Fruit fly (Drosophila melanogaster) whole organism: Measurements from ENCODE around the gene salr.

ENCODE experiments used
- CG8478 ChIP-seq: fragments of >200 bp; optimal IDR thresholded peaks from 2 replicates; lab custom pipeline; 2018; ENCODE audit warnings: inconsistent platforms
- Dll ChIP-seq: fragments of >200 bp; optimal IDR thresholded peaks from 2 replicates; lab custom pipeline; 2017
- EcR ChIP-seq, 2 experiments: fragments of >200 bp; optimal IDR thresholded peaks; 2 replicates each; lab custom pipeline; 2017; ENCODE audit warnings: missing biosample characterization in 2 of 2, missing genetic modification characterization in 2 of 2, missing genetic modification reagents in 2 of 2
- pan ChIP-seq: fragments of >200 bp; optimal IDR thresholded peaks from 2 replicates; lab custom pipeline; 2017
- psq ChIP-seq: fragments of >200 bp; optimal IDR thresholded peaks from 2 replicates; lab custom pipeline; 2017
- usp ChIP-seq: fragments of >200 bp; optimal IDR thresholded peaks from 2 replicates; lab custom pipeline; 2017; ENCODE audit warnings: missing biosample characterization, missing genetic modification characterization, mixed read lengths

salr gene

DNA sequence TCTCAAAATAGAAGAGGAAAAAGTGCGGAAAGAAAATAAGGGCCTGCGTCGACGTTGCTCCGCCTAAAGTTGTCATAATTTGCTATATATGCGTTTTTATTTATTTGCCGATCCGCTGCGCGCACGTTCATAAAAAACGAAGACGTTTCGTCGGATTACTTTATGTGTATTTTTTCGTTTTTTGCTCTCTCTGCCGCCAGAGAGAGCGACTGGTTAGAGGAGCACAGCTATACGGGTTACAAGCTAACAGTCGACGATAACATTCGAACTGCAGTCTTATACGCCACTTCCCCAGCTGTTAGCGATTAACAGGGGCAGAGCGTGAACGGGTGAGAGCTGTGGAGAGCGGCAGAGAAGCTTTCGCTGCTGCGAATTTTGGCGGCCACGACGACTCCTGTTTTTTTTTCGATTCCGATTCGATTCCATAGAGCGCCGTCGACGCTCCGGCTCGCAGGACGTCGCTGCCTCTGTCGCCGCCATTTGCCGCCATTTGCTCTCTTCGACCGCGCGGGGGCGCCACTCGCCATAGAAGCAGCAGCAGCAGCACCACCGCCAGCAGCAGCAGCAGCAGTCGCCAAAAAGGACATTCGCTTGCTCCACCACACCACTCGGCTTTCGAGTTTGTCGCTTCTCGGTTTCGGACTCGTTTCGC, at the start of gene salr:
Gene salr, plus strand, starts transcription at position 426 of the 652 bp plus-strand sequence.
- no peak for TF ChIP-seq CG8478 (lab: Kevin White, UChicago)
- TF ChIP-seq EcR (GFP tag; optimal IDR thresholded peaks at IDR 0.05; lab: Kevin White, UChicago): no peak
- no peak for TF ChIP-seq usp (GFP tag; lab: Kevin White, UChicago)
- no peak for TF ChIP-seq psq (lab: Kevin White, UChicago)
- no peak for TF ChIP-seq Dll (lab: Kevin White, UChicago)
- no peak for TF ChIP-seq pan (lab: Kevin White, UChicago)

DNA sequence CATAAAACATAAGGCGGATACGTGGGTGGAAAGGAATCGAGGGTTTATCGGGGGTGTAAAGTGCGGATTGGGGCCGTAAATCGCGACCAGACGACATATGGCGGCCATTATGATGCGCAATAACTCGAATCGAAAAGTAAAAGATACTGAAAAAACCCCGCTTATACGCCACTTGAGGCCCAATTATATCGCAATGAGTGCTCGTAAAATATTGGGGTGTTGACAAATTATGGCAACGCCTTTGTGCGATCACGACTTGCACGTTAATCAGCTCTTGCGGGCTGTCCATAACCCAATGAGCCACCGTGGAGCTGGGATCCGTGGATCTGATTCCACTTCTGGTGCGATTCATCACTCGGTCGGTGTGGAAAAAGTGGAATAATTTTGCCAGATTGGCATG, 48.9 kb upstream of the salr start:
- no peak for TF ChIP-seq Dll (lab: Kevin White, UChicago)
- TF ChIP-seq usp (GFP tag; lab: Kevin White, UChicago): no peak
- TF ChIP-seq pan (lab: Kevin White, UChicago): no peak
- no peak for TF ChIP-seq EcR (GFP tag; optimal IDR thresholded peaks at IDR 0.05; lab: Kevin White, UChicago)

DNA sequence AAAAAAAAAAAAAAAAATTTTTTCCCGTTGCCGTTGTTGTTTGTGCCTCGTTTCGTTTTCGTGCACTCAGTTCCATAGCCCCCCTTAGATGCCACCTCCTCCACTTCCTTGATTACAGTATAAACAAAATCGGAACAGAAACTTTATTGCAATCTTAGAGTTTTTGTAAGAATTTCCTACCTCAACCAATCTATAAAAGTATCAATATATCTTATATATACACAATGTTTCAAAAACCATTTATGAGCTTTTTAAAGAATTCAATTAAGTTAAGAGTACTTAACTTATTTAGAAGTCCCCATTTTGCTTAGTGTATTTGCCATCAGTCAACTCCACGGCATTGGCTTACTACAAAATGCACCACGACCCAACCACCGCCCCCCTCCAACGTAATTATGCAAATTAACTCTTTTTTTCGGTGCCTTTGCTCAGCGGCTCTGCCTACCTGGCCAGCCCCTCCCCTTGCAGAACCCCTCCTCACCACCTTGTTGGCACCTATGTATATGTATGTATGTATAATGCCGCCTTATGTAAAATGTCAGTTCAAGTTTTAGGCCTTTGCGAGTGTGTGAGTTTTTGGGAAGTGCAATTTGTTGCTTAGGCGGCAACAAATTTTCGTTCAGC, 40.9 kb upstream of the salr start:
- no peak for TF ChIP-seq EcR (GFP tag; optimal IDR thresholded peaks at IDR 0.05; lab: Kevin White, UChicago)
- TF ChIP-seq psq (lab: Kevin White, UChicago): no peak

DNA sequence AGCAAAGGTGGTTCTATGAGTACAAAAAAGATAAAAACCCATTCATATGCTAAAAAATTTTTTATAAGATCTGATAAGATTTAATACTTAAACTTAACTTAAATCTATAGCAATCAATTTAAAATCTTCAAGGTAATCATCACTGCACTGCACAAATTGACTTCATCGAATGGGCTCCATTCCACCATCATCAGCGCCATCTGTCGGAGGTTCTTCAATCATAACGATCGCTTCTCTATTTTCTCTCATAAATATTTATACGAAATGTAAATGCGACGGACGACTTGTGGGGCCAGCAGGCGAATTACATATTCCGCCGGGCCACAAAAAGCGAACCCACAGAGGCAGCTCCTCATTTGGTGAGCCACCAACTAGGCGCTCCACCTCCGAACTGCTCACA, 40.2 kb upstream of the salr start:
- TF ChIP-seq pan (lab: Kevin White, UChicago) (no peak), psq (lab: Kevin White, UChicago) (no peak), EcR (GFP tag; optimal IDR thresholded peaks at IDR 0.05; lab: Kevin White, UChicago) (no peak), Dll (lab: Kevin White, UChicago) (no peak), usp (GFP tag; lab: Kevin White, UChicago) (no peak), CG8478 (lab: Kevin White, UChicago) (no peak)

DNA sequence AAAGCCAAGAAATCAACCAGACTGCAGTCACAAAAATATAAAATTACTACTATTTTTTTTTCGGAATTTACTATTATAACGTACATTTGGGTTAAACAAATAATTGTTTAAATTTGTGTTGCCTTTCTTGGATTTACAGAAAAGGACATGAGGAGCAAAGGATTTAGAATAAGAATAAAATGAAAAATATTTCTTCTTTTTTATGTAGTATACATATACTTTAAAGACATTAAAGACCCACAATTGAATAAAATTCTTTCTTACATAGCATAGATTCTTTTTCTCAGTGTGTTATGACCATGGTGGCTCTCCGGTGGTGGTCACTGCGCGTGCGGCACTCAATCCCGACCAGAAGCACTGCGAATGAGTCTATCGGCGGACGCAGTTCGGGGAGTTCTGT, 39.5 kb upstream of the salr start:
- TF ChIP-seq psq (lab: Kevin White, UChicago): no peak

DNA sequence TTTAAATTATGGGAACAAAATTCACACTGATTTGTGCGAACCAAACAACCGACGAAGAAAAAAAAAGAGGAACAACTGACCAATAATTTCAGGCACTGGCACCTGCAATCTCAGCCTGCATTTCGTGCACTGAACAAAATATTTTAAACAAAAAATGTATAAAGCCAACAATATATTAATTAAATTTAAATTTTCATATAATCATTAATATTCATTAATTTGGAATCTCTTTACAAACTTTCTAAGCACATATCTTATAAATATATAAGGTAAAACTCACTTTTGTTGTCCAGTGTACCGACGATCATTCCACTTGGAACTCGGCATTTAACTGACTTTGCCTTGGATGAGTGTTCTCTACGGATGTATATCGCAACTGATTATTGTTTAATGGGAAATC, 36.6 kb upstream of the salr start:
- TF ChIP-seq Dll (lab: Kevin White, UChicago): no peak
- TF ChIP-seq EcR (GFP tag; optimal IDR thresholded peaks at IDR 0.05; lab: Kevin White, UChicago): no peak
- no peak for TF ChIP-seq CG8478 (lab: Kevin White, UChicago)
- TF ChIP-seq pan (lab: Kevin White, UChicago): no peak
- no peak for TF ChIP-seq usp (GFP tag; lab: Kevin White, UChicago)

DNA sequence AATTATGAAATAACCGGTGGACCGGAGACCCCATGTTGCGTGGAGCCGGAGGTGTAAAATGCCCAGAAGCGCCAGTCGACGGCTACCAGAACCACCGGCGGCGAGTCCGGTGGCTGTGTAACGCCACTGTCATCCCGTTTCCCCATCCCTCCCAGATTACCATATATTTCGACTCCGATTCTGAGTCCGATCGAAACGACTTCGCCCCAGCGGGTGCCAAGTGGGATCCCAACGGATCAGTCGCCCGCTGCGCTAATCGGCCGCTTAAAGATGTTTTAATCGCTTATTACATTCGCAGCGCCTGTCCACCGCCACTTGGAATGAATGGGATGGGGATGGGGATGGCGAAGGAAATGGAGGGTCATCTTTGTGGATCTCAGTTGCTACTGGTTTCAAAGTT, 35.9 kb upstream of the salr start:
- no peak for TF ChIP-seq pan (lab: Kevin White, UChicago)
- no peak for TF ChIP-seq psq (lab: Kevin White, UChicago)
- TF ChIP-seq CG8478 (lab: Kevin White, UChicago): no peak
- TF ChIP-seq EcR (GFP tag; optimal IDR thresholded peaks at IDR 0.05; lab: Kevin White, UChicago): no peak
- TF ChIP-seq usp (GFP tag; lab: Kevin White, UChicago): no peak
- TF ChIP-seq Dll (lab: Kevin White, UChicago): no peak

DNA sequence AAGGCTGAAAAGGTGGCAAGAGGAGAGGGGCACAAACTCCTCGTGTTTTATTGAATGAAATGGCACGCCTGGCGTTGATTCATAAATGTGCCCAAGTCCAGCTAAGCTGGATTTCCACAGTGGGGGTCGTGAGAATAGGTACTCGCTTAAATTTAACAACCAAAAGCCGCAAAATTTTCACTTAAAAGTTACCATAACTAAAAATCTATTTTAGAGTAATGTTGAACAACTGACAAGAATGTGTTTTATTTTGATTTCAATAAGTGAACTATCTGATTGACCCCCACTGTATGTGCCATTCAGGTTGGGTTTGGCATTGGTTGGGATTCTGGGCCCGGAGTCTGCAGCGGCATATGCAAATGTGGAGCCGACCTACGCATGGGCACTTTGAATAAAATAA, 34.8 kb upstream of the salr start:
- no peak for TF ChIP-seq Dll (lab: Kevin White, UChicago)
- no peak for TF ChIP-seq psq (lab: Kevin White, UChicago)
- no peak for TF ChIP-seq pan (lab: Kevin White, UChicago)
- TF ChIP-seq CG8478 (lab: Kevin White, UChicago): no peak
- no peak for TF ChIP-seq EcR (GFP tag; optimal IDR thresholded peaks at IDR 0.05; lab: Kevin White, UChicago)
- TF ChIP-seq usp (GFP tag; lab: Kevin White, UChicago): no peak

DNA sequence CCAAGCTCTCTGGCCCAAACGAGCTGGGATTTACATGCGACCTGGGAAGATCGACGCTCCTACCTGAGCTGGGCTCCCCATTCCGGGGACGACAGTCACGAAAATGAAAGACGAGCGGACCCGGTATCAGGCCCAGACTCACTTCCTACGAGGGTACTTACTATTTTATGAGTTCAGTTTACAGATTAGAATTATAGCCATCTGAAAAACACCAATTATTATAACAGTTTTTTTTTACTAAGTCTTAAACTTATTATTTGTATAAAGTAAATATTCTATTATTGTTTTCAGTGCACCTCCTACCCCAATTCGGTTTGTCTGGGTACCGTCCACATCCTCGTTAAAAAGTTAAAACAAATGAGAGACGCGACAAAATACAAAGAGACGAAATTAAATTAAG, 32.3 kb upstream of the salr start:
- no peak for TF ChIP-seq CG8478 (lab: Kevin White, UChicago)
- no peak for TF ChIP-seq psq (lab: Kevin White, UChicago)

DNA sequence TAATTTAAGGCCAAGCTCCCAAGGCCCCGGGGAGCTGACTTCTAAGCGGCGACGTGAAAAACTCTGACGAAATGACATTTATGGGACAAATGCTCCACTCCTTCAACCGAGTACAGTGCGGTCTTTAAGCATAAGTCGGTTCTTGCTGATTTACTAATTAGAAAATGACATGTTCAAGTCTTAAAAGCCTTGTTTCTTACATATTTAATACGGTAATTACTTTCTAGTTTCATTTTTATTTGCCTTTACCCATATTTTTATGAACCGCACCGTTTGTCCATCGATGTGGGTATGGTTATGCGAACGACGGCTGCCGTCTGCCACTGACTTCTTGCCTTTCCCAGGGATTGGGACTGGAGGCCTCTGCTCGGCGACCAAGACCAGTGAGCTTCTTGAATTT, 30.3 kb upstream of the salr start:
- TF ChIP-seq CG8478 (lab: Kevin White, UChicago) (no peak), Dll (lab: Kevin White, UChicago) (no peak), EcR (GFP tag; optimal IDR thresholded peaks at IDR 0.05; lab: Kevin White, UChicago) (no peak), usp (GFP tag; lab: Kevin White, UChicago) (no peak), psq (lab: Kevin White, UChicago) (no peak), pan (lab: Kevin White, UChicago) (no peak)

DNA sequence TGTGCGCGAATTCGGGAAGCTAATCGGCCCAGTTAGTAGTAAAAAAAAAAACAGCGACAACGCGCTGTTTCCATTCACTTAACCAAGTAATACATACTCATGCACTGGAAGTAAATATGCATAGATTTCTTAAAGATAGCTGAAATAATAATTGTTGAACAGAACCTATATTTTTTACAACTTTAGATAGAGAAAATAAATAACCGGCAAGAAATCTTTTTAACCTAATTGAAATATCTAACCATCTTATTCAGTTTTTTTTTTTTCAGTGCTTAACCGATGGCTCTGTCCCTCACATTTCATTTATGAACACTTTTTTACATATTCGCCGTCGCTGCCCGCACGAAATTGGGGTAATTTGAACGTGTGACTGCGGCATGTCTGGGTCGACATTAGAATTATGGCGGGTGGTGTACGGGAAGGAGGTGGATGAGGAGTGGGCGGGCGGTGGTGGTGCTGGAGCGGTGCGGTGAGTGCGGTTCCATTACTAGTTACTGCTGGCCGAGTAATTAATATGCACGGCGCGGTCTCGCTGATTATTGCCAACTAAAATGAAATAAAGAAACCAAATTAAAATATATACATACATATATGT, 26.9 kb upstream of the salr start:
- TF ChIP-seq Dll (lab: Kevin White, UChicago) (no peak), psq (lab: Kevin White, UChicago) (no peak), EcR (GFP tag; optimal IDR thresholded peaks at IDR 0.05; lab: Kevin White, UChicago) (no peak), usp (GFP tag; lab: Kevin White, UChicago) (no peak), CG8478 (lab: Kevin White, UChicago) (no peak), pan (lab: Kevin White, UChicago) (no peak)

DNA sequence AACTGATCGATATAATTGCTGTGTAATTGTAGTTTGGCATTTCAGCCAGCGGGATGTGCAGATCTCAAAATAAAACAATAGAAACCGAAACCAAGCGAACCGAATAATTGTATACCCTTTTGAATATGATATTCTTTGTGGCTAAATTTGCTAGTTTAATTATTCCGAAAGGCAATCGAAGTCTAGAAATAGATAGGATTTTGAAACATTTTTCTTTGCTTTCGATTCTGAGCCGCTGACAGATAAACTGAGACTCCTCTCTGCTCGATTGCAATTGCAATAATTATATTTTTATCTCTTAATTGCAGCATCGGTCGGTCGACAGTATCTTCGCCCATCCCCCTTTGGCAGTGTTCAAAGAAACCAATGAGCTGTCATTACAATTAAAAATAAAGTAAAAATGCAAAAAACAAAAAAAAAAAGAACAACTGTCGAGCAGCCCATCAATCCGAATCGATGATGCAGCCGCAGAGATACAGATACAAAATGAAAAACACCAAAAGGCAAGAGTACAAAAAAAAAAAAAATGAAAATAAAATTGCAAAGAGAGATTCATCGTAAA, 25.6 kb upstream of the salr start:
- TF ChIP-seq EcR (GFP tag; optimal IDR thresholded peaks at IDR 0.05; lab: Kevin White, UChicago) (no peak), Dll (lab: Kevin White, UChicago) (no peak), pan (lab: Kevin White, UChicago) (no peak), psq (lab: Kevin White, UChicago) (no peak), CG8478 (lab: Kevin White, UChicago) (no peak), usp (GFP tag; lab: Kevin White, UChicago) (no peak)
